Worm (Caenorhabditis elegans) whole organism, L1 larva: ENCODE measurements around the gene F02C9.1.

Experiments
- ces-1 ChIP-seq: fragments of 150-350 bp; optimal IDR thresholded peaks from 2 replicates; lab custom pipeline; 2014; ENCODE audit warnings: missing biosample characterization, missing genetic modification reagents, missing genetic modification characterization
- egl-27 ChIP-seq, 2 experiments: fragments of 150-350 bp in 1 of 2; sonication (generic microtip); optimal IDR thresholded peaks; 3 replicates each; lab custom pipeline; 2017 to 2018; ENCODE audit warnings: missing biosample characterization in 2 of 2, missing genetic modification characterization in 2 of 2, missing genetic modification reagents in 2 of 2
- ets-5 ChIP-seq: fragments of 200-800 bp; sonication (Bioruptor generic); IDR thresholded peaks from 2 replicates; pipeline ENCODE4 v1.3.6; 2022; ENCODE audit warnings: missing genetic modification characterization, missing compliant biosample characterization
- lin-13 ChIP-seq: fragments of 150-350 bp; optimal IDR thresholded peaks from 2 replicates; lab custom pipeline; 2014; ENCODE audit warnings: missing biosample characterization, missing genetic modification reagents, missing genetic modification characterization
- mef-2 ChIP-seq: fragments of 150-350 bp; optimal IDR thresholded peaks from 2 replicates; lab custom pipeline; 2014; ENCODE audit warnings: missing biosample characterization, missing genetic modification characterization
- rnt-1 ChIP-seq: sonication (generic microtip); optimal IDR thresholded peaks from 2 replicates; lab custom pipeline; 2016; ENCODE audit warnings: mild to moderate bottlenecking, missing genetic modification characterization, moderate library complexity, missing compliant biosample characterization

ce11 chrV:3158379-3158778, 19.9 kb downstream of the F02C9.1 start:
- TF ChIP-seq rnt-1 (no peak), ces-1 (no peak), egl-27 (tag; optimal IDR thresholded peaks at IDR 0.05; lab: Kevin White, UChicago) (no peak), ets-5 (GFP tag; lab: Robert Waterston, UW) (no peak), mef-2 (tag; lab: Kevin White, UChicago) (no peak), lin-13 (no peak)
